Worm (Caenorhabditis elegans) whole organism, L4 larva: ENCODE data around the gene srd-68.

Experiments
- ama-1 ChIP-seq: fragments of 150-350 bp; optimal IDR thresholded peaks from 2 replicates; lab custom pipeline; 2014; ENCODE audit warnings: inconsistent platforms, mixed read lengths
- fkh-10 ChIP-seq: fragments of 150-350 bp; optimal IDR thresholded peaks from 2 replicates; lab custom pipeline; 2014; ENCODE audit warnings: missing biosample characterization, missing genetic modification reagents, missing genetic modification characterization
- lsy-2 ChIP-seq, 2 experiments: fragments of 150-350 bp in 1 of 2; sonication (generic microtip) in 1 of 2; optimal IDR thresholded peaks; 2 replicates each; lab custom pipeline; 2014 to 2017; ENCODE audit warnings: missing biosample characterization in 2 of 2, missing genetic modification characterization in 2 of 2
- mep-1 ChIP-seq: fragments of 150-350 bp; sonication (generic microtip); optimal IDR thresholded peaks from 3 replicates; lab custom pipeline; 2014; ENCODE audit warnings: missing biosample characterization, missing genetic modification characterization
- nhr-48 ChIP-seq: sonication (generic microtip); optimal IDR thresholded peaks from 2 replicates; lab custom pipeline; 2016; ENCODE audit warnings: mild to moderate bottlenecking, missing genetic modification characterization, missing compliant biosample characterization
- set-16 ChIP-seq: fragments of 200-800 bp; sonication (Bioruptor generic); IDR thresholded peaks from 2 replicates; pipeline ENCODE4 v1.3.6; 2022; ENCODE audit warnings: missing genetic modification reagents, missing genetic modification characterization, missing compliant biosample characterization
- unc-62 ChIP-seq, 3 experiments: fragments of 150-350 bp in 1 of 3; sonication (generic microtip); optimal IDR thresholded peaks in 2 of 3; peaks in 1 of 3; 1 replicate in 1 of 3; 2 replicates in 2 of 3; lab custom pipeline; 2014 to 2017; ENCODE audit warnings: missing biosample characterization in 3 of 3, missing genetic modification characterization in 3 of 3, missing genetic modification reagents in 3 of 3, missing genotype in 1 of 3

DNA sequence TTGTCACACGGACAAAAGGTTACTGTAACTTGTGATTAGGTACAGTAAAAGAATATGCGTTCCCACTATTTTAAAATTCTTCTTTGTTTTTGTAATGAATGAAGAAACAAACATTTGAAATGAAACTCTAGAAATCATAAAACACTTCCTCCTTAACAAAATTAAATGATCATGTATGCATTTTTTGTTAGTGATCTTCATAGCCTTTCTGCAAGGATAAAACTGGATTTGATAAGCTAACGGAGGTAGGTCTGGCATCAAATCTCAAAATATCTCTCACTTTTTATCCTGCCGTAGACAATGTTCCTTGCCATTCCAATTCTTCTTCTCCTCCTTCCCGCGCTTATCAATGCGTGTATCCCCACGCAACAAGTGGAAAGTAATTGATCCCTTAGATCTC, 48.9 kb upstream of the srd-68 start, which contains the start of gene clec-238:
- TF ChIP-seq ama-1 (lab: Kevin White, UChicago) (no peak), nhr-48 (tag; lab: Kevin White, UChicago) (no peak), fkh-10 (GFP tag; lab: Kevin White, UChicago) (no peak), mep-1 (tag; lab: Kevin White, UChicago) (no peak), lsy-2 (tag; optimal IDR thresholded peaks at IDR 0.05; lab: Kevin White, UChicago) (no peak), set-16 (GFP tag; lab: Robert Waterston, UW) (no peak), unc-62 (GFP tag; optimal IDR thresholded peaks at IDR 0.05 in 1 of 2; lab: Kevin White, UChicago) (no peak), unc-62 (tag; optimal IDR thresholded peaks at IDR 0.05; lab: Kevin White, UChicago) (no peak)
